Fruit fly (Drosophila melanogaster) whole organism, wandering third instar larva: ENCODE results near the gene BthD.

ENCODE experiments used
- Dfd ChIP-seq: fragments of >200 bp; optimal IDR thresholded peaks from 2 replicates; lab custom pipeline; 2017; ENCODE audit warnings: missing biosample characterization, missing genetic modification characterization
- ey ChIP-seq: fragments of 200-800 bp; sonication (Bioruptor generic); optimal IDR thresholded peaks from 2 replicates; lab custom pipeline; 2016; ENCODE audit warnings: missing biosample characterization, missing genetic modification characterization
- jim ChIP-seq: fragments of 175-275, 200-325 bp; sonication (Bioruptor generic); optimal IDR thresholded peaks from 2 replicates; lab custom pipeline; 2016; ENCODE audit warnings: missing biosample characterization, mild to moderate bottlenecking, missing genetic modification characterization

- TF ChIP-seq ey (GFP tag; lab: Kevin White, UChicago) (peak; percentile 68), Dfd (GFP tag; lab: Kevin White, UChicago) (no peak), jim (no peak)
Measured at dm6 chrX:13634254-13634999, 22.5 kb downstream of the BthD start.
